ENCODE assay signal across 4 fruit fly cellular contexts in genomic region chr2L:19429731-19430130, dm6.
A peak's percentile ranks its signal among the peaks of the same experiment; 100 is the strongest.
TF ChIP-seq lines count a peak whose summit lies in the region.

No protein-coding gene starts in this region.

- no peak for TF ChIP-seq CTCF in whole organism, embryonic (GFP tag; optimal IDR thresholded peaks at IDR 0.05; lab: Kevin White, UChicago)

TF ChIP-seq in whole organism, adult, 20 proteins besides CTCF, POLR2A, EP300 and RAD21:
- peak; percentile 40 for TF ChIP-seq cic (GFP tag; optimal IDR thresholded peaks at IDR 0.05; lab: Kevin White, UChicago)
- TF ChIP-seq toe (GFP tag; optimal IDR thresholded peaks at IDR 0.05; lab: Kevin White, UChicago), result no peak

TF ChIP-seq in whole organism, embryonic, 481 proteins besides CTCF, POLR2A, EP300 and RAD21:
- TF ChIP-seq ham (GFP tag; IDR thresholded peaks at IDR 0.05; lab: Robert Waterston, UW), result no peak
- 0 out of 3 replicates have a peak, but pooled peaks have one; percentile 16 for TF ChIP-seq Optix (GFP tag; IDR thresholded peaks at IDR 0.05; lab: Robert Waterston, UW)
- no peak for TF ChIP-seq MESR4 (GFP tag; optimal IDR thresholded peaks at IDR 0.05; lab: Kevin White, UChicago)
- peak; percentile 93 for TF ChIP-seq grn (GFP tag; optimal IDR thresholded peaks at IDR 0.05; lab: Kevin White, UChicago)
- no peak for TF ChIP-seq chn (GFP tag; optimal IDR thresholded peaks at IDR 0.05; lab: Kevin White, UChicago)
- no peak for TF ChIP-seq CG32772 (GFP tag; IDR thresholded peaks at IDR 0.05; lab: Robert Waterston, UW)
- TF ChIP-seq ssp (GFP tag; IDR thresholded peaks at IDR 0.05; lab: Robert Waterston, UW), result no peak
- no peak for TF ChIP-seq E2f2 (GFP tag; IDR thresholded peaks at IDR 0.05; lab: Robert Waterston, UW)
- TF ChIP-seq CHES-1-like (GFP tag; optimal IDR thresholded peaks at IDR 0.05; lab: Kevin White, UChicago), result no peak
- TF ChIP-seq Abd-B (GFP tag; optimal IDR thresholded peaks at IDR 0.05; lab: Kevin White, UChicago), result no peak
- TF ChIP-seq stwl (tag; optimal IDR thresholded peaks at IDR 0.05; lab: Kevin White, UChicago), result no peak
- no peak for TF ChIP-seq zfh2 (GFP tag; optimal IDR thresholded peaks at IDR 0.05; lab: Kevin White, UChicago)
- TF ChIP-seq CG12071 (GFP tag; optimal IDR thresholded peaks at IDR 0.05; lab: Kevin White, UChicago), result no peak
- TF ChIP-seq nerfin-1 (tag; optimal IDR thresholded peaks at IDR 0.05; lab: Kevin White, UChicago), result no peak
- no peak for TF ChIP-seq luna (GFP tag; optimal IDR thresholded peaks at IDR 0.05; lab: Kevin White, UChicago)
- TF ChIP-seq CG4424 (GFP tag; optimal IDR thresholded peaks at IDR 0.05; lab: Kevin White, UChicago), result no peak
- TF ChIP-seq CG3163 (GFP tag; optimal IDR thresholded peaks at IDR 0.05; lab: Kevin White, UChicago), result no peak
- TF ChIP-seq CG7556 (GFP tag; optimal IDR thresholded peaks at IDR 0.05; lab: Kevin White, UChicago), result no peak
- TF ChIP-seq CG10147 (GFP tag; optimal IDR thresholded peaks at IDR 0.05; lab: Kevin White, UChicago), result no peak
- no peak for TF ChIP-seq nmo (GFP tag; optimal IDR thresholded peaks at IDR 0.05; lab: Kevin White, UChicago)
- 0 out of 3 replicates have a peak, but pooled peaks have one; percentile 19 for TF ChIP-seq dysf (GFP tag; IDR thresholded peaks at IDR 0.05; lab: Robert Waterston, UW)
- TF ChIP-seq cas (GFP tag; IDR thresholded peaks at IDR 0.05; lab: Robert Waterston, UW), result no peak

TF ChIP-seq in whole organism, prepupa, 60 proteins besides CTCF, POLR2A, EP300 and RAD21:
- TF ChIP-seq ss (GFP tag; optimal IDR thresholded peaks at IDR 0.05; lab: Kevin White, UChicago), result no peak
- no peak for TF ChIP-seq OdsH (GFP tag; optimal IDR thresholded peaks at IDR 0.05; lab: Kevin White, UChicago)
- no peak for TF ChIP-seq cyc (GFP tag; optimal IDR thresholded peaks at IDR 0.05; lab: Kevin White, UChicago)
- TF ChIP-seq Eip78C (GFP tag; lab: Kevin White, UChicago), result peak; percentile 23

TF ChIP-seq in whole organism, pupa, 21 proteins besides CTCF, POLR2A, EP300 and RAD21:
- peak; percentile 81 for TF ChIP-seq EcR (GFP tag; optimal IDR thresholded peaks at IDR 0.05; lab: Kevin White, UChicago)
- TF ChIP-seq Ets98B (GFP tag; IDR thresholded peaks at IDR 0.05; lab: Robert Waterston, UW), result no peak
- TF ChIP-seq fd96Ca (GFP tag; IDR thresholded peaks at IDR 0.05; lab: Robert Waterston, UW), result peak; percentile 6; the same call in 1 of the 3 replicates
